Worm (Caenorhabditis elegans): Measurements from ENCODE around the gene R09H10.1.

R09H10.1 gene

DNA sequence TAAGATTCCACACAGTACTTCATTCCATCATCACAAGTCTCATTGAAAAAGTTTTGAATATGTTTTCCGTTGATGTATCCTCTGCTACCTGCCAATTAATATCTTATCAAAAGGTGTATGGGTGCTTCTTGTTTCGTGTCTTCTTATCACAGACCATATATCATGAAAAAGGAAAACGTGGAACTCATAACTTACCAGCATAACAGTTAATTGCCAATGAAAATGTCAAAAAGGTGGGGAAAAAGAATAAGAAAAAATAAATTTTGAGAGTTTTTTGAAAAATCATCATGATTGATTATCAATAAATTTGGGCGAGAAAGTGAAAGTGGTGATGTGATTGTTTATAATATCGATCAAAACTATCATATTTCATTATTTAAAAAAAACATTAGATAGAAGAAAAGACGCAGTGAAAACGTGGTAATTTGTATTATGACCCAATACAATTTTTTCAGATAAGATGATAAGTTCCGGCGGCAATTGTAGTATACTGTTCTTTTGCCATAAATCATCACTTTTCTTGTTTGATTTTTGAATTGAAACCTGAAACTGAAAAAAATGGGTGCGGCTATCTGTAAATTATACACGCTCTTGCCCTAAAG lies 31.0 kb downstream of the R09H10.1 start, which contains the start of gene F56C4.4:
TSS of gene F56C4.4 (minus strand) at position 315 of the 602 bp plus-strand sequence.
- TF ChIP-seq hmg-4 (GFP tag; optimal IDR thresholded peaks at IDR 0.05): no peak
- TF ChIP-seq ceh-13 (GFP tag; optimal IDR thresholded peaks at IDR 0.05): no peak
- TF ChIP-seq hmbx-1 (tag; optimal IDR thresholded peaks at IDR 0.05): no peak
- no peak for TF ChIP-seq tra-4 (tag; optimal IDR thresholded peaks at IDR 0.05)
- no peak for TF ChIP-seq scrt-1 (GFP tag; IDR thresholded peaks at IDR 0.05)
- no peak for TF ChIP-seq pes-1 (GFP tag; IDR thresholded peaks at IDR 0.05)
- TF ChIP-seq aly-1 (tag; optimal IDR thresholded peaks at IDR 0.05): no peak
- no peak for TF ChIP-seq hnd-1 (tag; optimal IDR thresholded peaks at IDR 0.05)
- no peak for TF ChIP-seq tbx-11 (GFP tag; IDR thresholded peaks at IDR 0.05)
- no peak for TF ChIP-seq ceh-36 (tag; optimal IDR thresholded peaks at IDR 0.05)
- no peak for TF ChIP-seq F13C5.2 (tag; optimal IDR thresholded peaks at IDR 0.05)
- no peak for TF ChIP-seq sea-1 (GFP tag; conservative IDR thresholded peaks at IDR 0.05)
- TF ChIP-seq B0310.2 (tag; optimal IDR thresholded peaks at IDR 0.05): no peak

- no peak for TF ChIP-seq tra-4 (tag; optimal IDR thresholded peaks at IDR 0.05)
These were observed 36.6 kb downstream of the R09H10.1 start, which contains the start of gene F56C4.1 for ce11 chrIV:10636649-10637048. Gene F56C4.1, plus strand, starts transcription at chrIV:10636949.

DNA sequence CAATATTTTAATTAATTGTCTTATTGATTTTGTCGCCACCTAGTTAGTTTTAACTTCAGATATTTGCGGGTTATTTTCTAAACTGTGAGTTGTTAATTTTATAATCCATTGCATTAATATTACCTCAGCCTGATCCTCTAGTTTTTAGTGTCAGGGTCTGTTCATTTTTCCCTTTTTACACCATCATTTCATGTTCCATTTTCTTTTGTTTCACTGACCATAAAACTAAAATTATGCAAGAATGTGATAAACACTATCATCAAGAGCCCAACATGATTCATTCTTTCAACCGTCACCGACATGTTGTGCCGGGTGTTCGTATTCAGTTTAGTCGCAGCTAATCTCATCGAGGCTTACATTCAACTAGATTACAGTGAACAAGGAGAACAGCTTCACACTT lies 38.9 kb downstream of the R09H10.1 start, which contains the start of gene F56C4.2:
TSS of gene F56C4.2 (plus strand) at position 301 of the 400 bp plus-strand sequence.
- TF ChIP-seq tra-4 (tag; optimal IDR thresholded peaks at IDR 0.05) (no peak), ama-1 (optimal IDR thresholded peaks at IDR 0.05) (no peak), tbx-37 (GFP tag; conservative IDR thresholded peaks at IDR 0.05) (no peak), hmg-4 (GFP tag; optimal IDR thresholded peaks at IDR 0.05) (no peak), ets-7 (tag; optimal IDR thresholded peaks at IDR 0.05) (no peak), B0310.2 (tag; optimal IDR thresholded peaks at IDR 0.05) (no peak), F13C5.2 (tag; optimal IDR thresholded peaks at IDR 0.05) (no peak), tbx-11 (GFP tag; IDR thresholded peaks at IDR 0.05) (no peak), hnd-1 (tag; optimal IDR thresholded peaks at IDR 0.05) (no peak), flt-1 (GFP tag; IDR thresholded peaks at IDR 0.05) (no peak), ceh-13 (GFP tag; optimal IDR thresholded peaks at IDR 0.05) (no peak), ceh-36 (tag; optimal IDR thresholded peaks at IDR 0.05) (no peak), hmbx-1 (tag; optimal IDR thresholded peaks at IDR 0.05) (no peak), aly-1 (tag; optimal IDR thresholded peaks at IDR 0.05) (no peak), scrt-1 (GFP tag; IDR thresholded peaks at IDR 0.05) (no peak)
